Fruit fly (Drosophila melanogaster) whole organism, wandering third instar larva: Measurements from ENCODE around the gene CG11842.

Experiments used
- Abd-B ChIP-seq: fragments of >200 bp; optimal IDR thresholded peaks from 2 replicates; lab custom pipeline; 2017; ENCODE audit warnings: missing biosample characterization, missing genetic modification characterization
- CG32264 ChIP-seq: fragments of 200-800 bp; sonication (Bioruptor generic); optimal IDR thresholded peaks from 2 replicates; lab custom pipeline; 2016; ENCODE audit warnings: missing biosample characterization, missing genetic modification characterization
- Dif ChIP-seq: fragments of 200-275, 200-300 bp; sonication (Bioruptor generic); optimal IDR thresholded peaks from 2 replicates; lab custom pipeline; 2018; ENCODE audit warnings: missing biosample characterization, missing genetic modification characterization; ENCODE audit not compliant: partially characterized antibody
- Hr78 ChIP-seq: fragments of >200 bp; optimal IDR thresholded peaks from 2 replicates; lab custom pipeline; 2017; ENCODE audit warnings: missing biosample characterization, missing genetic modification characterization
- Myc ChIP-seq: fragments of >200 bp; optimal IDR thresholded peaks from 2 replicates; lab custom pipeline; 2017
- OdsH ChIP-seq: fragments of 200-800 bp; sonication (Bioruptor generic); optimal IDR thresholded peaks from 2 replicates; lab custom pipeline; 2016; ENCODE audit warnings: missing biosample characterization, mild to moderate bottlenecking, missing genetic modification characterization
- fru ChIP-seq: fragments of 200-800 bp; sonication (Bioruptor generic); optimal IDR thresholded peaks from 3 replicates; lab custom pipeline; 2016; ENCODE audit warnings: missing biosample characterization, mild to moderate bottlenecking, missing genetic modification characterization
- h ChIP-seq: fragments of 200-800 bp; sonication (Bioruptor generic); optimal IDR thresholded peaks from 3 replicates; lab custom pipeline; 2016; ENCODE audit warnings: missing biosample characterization, mild to moderate bottlenecking, missing genetic modification characterization
- lola ChIP-seq: fragments of >200 bp; optimal IDR thresholded peaks from 2 replicates; lab custom pipeline; 2017; ENCODE audit warnings: missing biosample characterization, missing genetic modification characterization
- pan ChIP-seq: fragments of >200 bp; optimal IDR thresholded peaks from 2 replicates; lab custom pipeline; 2017
- psq ChIP-seq: fragments of 200-800 bp; sonication (Bioruptor generic); optimal IDR thresholded peaks from 3 replicates; lab custom pipeline; 2017; ENCODE audit warnings: missing biosample characterization, mild to moderate bottlenecking, missing genetic modification characterization, moderate library complexity
- sage ChIP-seq: fragments of 200-800 bp; sonication (Bioruptor generic); optimal IDR thresholded peaks from 2 replicates; lab custom pipeline; 2016; ENCODE audit warnings: missing biosample characterization, mild to moderate bottlenecking, missing genetic modification characterization
- sv ChIP-seq: fragments of 200-800 bp; sonication (Bioruptor generic); optimal IDR thresholded peaks from 3 replicates; lab custom pipeline; 2016; ENCODE audit warnings: missing biosample characterization, missing genetic modification characterization
- usp ChIP-seq: fragments of >200 bp; optimal IDR thresholded peaks from 2 replicates; lab custom pipeline; 2017; ENCODE audit warnings: missing biosample characterization, missing genetic modification characterization

- TF ChIP-seq h (GFP tag; lab: Kevin White, UChicago) (no peak), usp (GFP tag; lab: Kevin White, UChicago) (no peak), psq (GFP tag; lab: Kevin White, UChicago) (no peak), CG32264 (GFP tag; lab: Kevin White, UChicago) (no peak), sv (no peak), Abd-B (no peak), lola (GFP tag; lab: Kevin White, UChicago) (no peak), sage (GFP tag; lab: Kevin White, UChicago) (no peak), Myc (lab: Kevin White, UChicago) (no peak), Dif (GFP tag; lab: Kevin White, UChicago) (no peak), OdsH (GFP tag; lab: Kevin White, UChicago) (no peak), Hr78 (no peak), pan (lab: Kevin White, UChicago) (no peak), fru (GFP tag; lab: Kevin White, UChicago) (no peak)
Observed at dm6 chr3R:29098022-29098421, 45.5 kb downstream of the CG11842 start.
